Worm (Caenorhabditis elegans): ENCODE data around the gene ram-5.

DNA sequence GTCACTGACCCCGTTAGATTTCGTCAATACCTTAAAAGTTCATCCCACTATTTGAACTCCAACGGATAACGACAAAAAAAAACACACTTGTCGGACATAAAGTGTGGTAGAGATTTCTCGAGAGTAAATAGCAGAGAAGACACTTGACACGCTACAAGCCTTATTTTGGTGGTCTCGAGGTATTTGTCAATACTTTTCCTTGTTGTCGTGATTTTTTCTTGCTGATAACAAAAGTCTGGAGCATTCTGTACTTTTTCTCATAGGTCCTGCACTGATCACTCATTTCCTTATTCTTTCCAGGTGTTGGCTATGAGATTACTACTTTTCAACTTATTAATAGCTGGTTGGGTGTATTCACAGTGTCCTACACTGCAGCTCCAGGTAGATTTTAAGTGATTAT lies 22.5 kb downstream of the ram-5 start, which contains the start of gene lron-1:
- TF ChIP-seq ztf-23 (GFP tag; IDR thresholded peaks at IDR 0.05) (no peak), cog-1 (tag; optimal IDR thresholded peaks at IDR 0.05) (no peak), tab-1 (GFP tag; IDR thresholded peaks at IDR 0.05) (no peak), flt-1 (GFP tag; IDR thresholded peaks at IDR 0.05) (no peak), klf-2 (GFP tag; conservative IDR thresholded peaks at IDR 0.05) (no peak), ztf-29 (GFP tag; IDR thresholded peaks at IDR 0.05) (no peak), ref-1 (GFP tag; conservative IDR thresholded peaks at IDR 0.05) (no peak), T22C8.4 (GFP tag; IDR thresholded peaks at IDR 0.05) (no peak), med-1 (GFP tag; optimal IDR thresholded peaks at IDR 0.05; ENCODE audit: insufficient read depth) (no peak)
